Worm (Caenorhabditis elegans) whole organism, mixed stage, embryonic: ENCODE measurements around the gene nhr-225.

Experiments used
- ceh-43 ChIP-seq: fragments of 200-800 bp; sonication (Bioruptor generic); optimal IDR thresholded peaks from 2 replicates; lab custom pipeline; 2018; ENCODE audit warnings: mild to moderate bottlenecking, missing genetic modification characterization, moderate library complexity, missing compliant biosample characterization
- ces-1 ChIP-seq: fragments of 150-350 bp; optimal IDR thresholded peaks from 2 replicates; lab custom pipeline; 2014; ENCODE audit warnings: missing biosample characterization, missing genetic modification reagents, missing genetic modification characterization
- drap-1 ChIP-seq: fragments of 200-800 bp; sonication (Bioruptor generic); optimal IDR thresholded peaks from 3 replicates; lab custom pipeline; 2018; ENCODE audit warnings: mild to moderate bottlenecking, missing genetic modification characterization, missing compliant biosample characterization
- elt-1 ChIP-seq: sonication (generic microtip); optimal IDR thresholded peaks from 2 replicates; lab custom pipeline; 2017; ENCODE audit warnings: missing genetic modification characterization, mild to moderate bottlenecking, missing compliant biosample characterization, antibody characterized with exemption, moderate library complexity, borderline replicate concordance; ENCODE audit not compliant: insufficient read depth
- elt-3 ChIP-seq: fragments of 150-350 bp; optimal IDR thresholded peaks from 2 replicates; lab custom pipeline; 2014; ENCODE audit warnings: missing biosample characterization, missing genetic modification characterization
- lin-13 ChIP-seq: fragments of 150-350 bp; optimal IDR thresholded peaks from 2 replicates; lab custom pipeline; 2014; ENCODE audit warnings: missing biosample characterization, missing genetic modification characterization
- nhr-12 ChIP-seq: fragments of 150-350 bp; optimal IDR thresholded peaks from 2 replicates; lab custom pipeline; 2014; ENCODE audit warnings: missing biosample characterization, missing genetic modification characterization
- nhr-2 ChIP-seq: fragments of 150-350 bp; optimal IDR thresholded peaks from 2 replicates; lab custom pipeline; 2014; ENCODE audit warnings: missing biosample characterization, missing genetic modification characterization
- nhr-76 ChIP-seq: sonication (generic microtip); optimal IDR thresholded peaks from 2 replicates; lab custom pipeline; 2017; ENCODE audit warnings: missing biosample characterization, missing genetic modification characterization
- unc-39 ChIP-seq: fragments of 150-350 bp; optimal IDR thresholded peaks from 2 replicates; lab custom pipeline; 2014; ENCODE audit warnings: missing biosample characterization, missing genetic modification characterization
- unc-62 ChIP-seq: fragments of 150-350 bp; optimal IDR thresholded peaks from 2 replicates; lab custom pipeline; 2014; ENCODE audit warnings: missing biosample characterization, missing genetic modification reagents, missing genetic modification characterization
- ztf-11 ChIP-seq: fragments of 150-350 bp; optimal IDR thresholded peaks from 2 replicates; lab custom pipeline; 2014; ENCODE audit warnings: missing biosample characterization, missing genetic modification characterization

- no peak for TF ChIP-seq nhr-76 (tag; lab: Kevin White, UChicago)
- TF ChIP-seq unc-62 (GFP tag; lab: Kevin White, UChicago) = no peak
- no peak for TF ChIP-seq elt-3 (tag; lab: Kevin White, UChicago)
- TF ChIP-seq drap-1 (GFP tag; lab: Kevin White, UChicago) = no peak
- TF ChIP-seq nhr-12 (tag; lab: Kevin White, UChicago) = no peak
- TF ChIP-seq elt-1 (tag; lab: Kevin White, UChicago) = no peak
- TF ChIP-seq ztf-11 (tag; lab: Kevin White, UChicago) = no peak
- no peak for TF ChIP-seq unc-39 (tag; lab: Kevin White, UChicago)
- no peak for TF ChIP-seq ces-1
- no peak for TF ChIP-seq nhr-2
- TF ChIP-seq ceh-43 (GFP tag; lab: Kevin White, UChicago) = no peak
- no peak for TF ChIP-seq lin-13 (tag; lab: Kevin White, UChicago)
These were observed 45.5 kb downstream of the nhr-225 start, which contains the start of gene cyp-33C5 for ce11 chrV:2244751-2245150.
